Fruit fly (Drosophila melanogaster) whole organism, embryonic: ENCODE results near the gene CG13884.

Experiments used
- CG10462 ChIP-seq: fragments of 200-800 bp; sonication (Bioruptor generic); optimal IDR thresholded peaks from 2 replicates; lab custom pipeline; 2016; ENCODE audit warnings: missing biosample characterization, missing genetic modification characterization
- CG11504 ChIP-seq: fragments of 200-800 bp; sonication (Bioruptor generic); optimal IDR thresholded peaks from 3 replicates; lab custom pipeline; 2019; ENCODE audit warnings: missing biosample characterization, mild to moderate bottlenecking, missing genetic modification characterization, moderate library complexity
- CG12236 ChIP-seq: fragments of 200-800 bp; sonication (Bioruptor generic); optimal IDR thresholded peaks from 2 replicates; lab custom pipeline; 2016; ENCODE audit warnings: missing biosample characterization, missing genetic modification characterization
- CG12391 ChIP-seq: fragments of 200-800 bp; sonication (Bioruptor generic); optimal IDR thresholded peaks from 3 replicates; lab custom pipeline; 2018; ENCODE audit warnings: missing biosample characterization, mild to moderate bottlenecking, missing genetic modification characterization, moderate library complexity
- CG14860 ChIP-seq: fragments of 200-800 bp; sonication (Bioruptor generic); IDR thresholded peaks from 3 replicates; pipeline ENCODE4 v1.3.6; 2022; ENCODE audit warnings: missing biosample characterization, missing genetic modification characterization; ENCODE audit not compliant: partially characterized antibody
- CG15479 ChIP-seq: fragments of 200-800 bp; sonication (Bioruptor generic); optimal IDR thresholded peaks from 3 replicates; lab custom pipeline; 2019; ENCODE audit warnings: missing biosample characterization, mild to moderate bottlenecking, missing genetic modification characterization, moderate library complexity
- CG15601 ChIP-seq: fragments of 200-800 bp; sonication (Bioruptor generic); optimal IDR thresholded peaks from 3 replicates; lab custom pipeline; 2019; ENCODE audit warnings: missing biosample characterization, mild to moderate bottlenecking, missing genetic modification characterization, moderate library complexity
- CG16779 ChIP-seq: fragments of 200-800 bp; sonication (Bioruptor generic); IDR thresholded peaks from 2 replicates; pipeline ENCODE4 v1.3.6; 2022; ENCODE audit warnings: missing biosample characterization, missing genetic modification characterization
- CG16863 ChIP-seq: fragments of 200-800 bp; sonication (Bioruptor generic); optimal IDR thresholded peaks from 3 replicates; lab custom pipeline; 2016; ENCODE audit warnings: missing biosample characterization, missing genetic modification characterization
- CG17829 ChIP-seq: fragments of 200-800 bp; optimal IDR thresholded peaks from 2 replicates; lab custom pipeline; 2019; ENCODE audit warnings: missing biosample characterization, mild to moderate bottlenecking, missing genetic modification characterization, moderate library complexity
- CG1832 ChIP-seq: fragments of 200-800 bp; sonication (Bioruptor generic); optimal IDR thresholded peaks from 2 replicates; lab custom pipeline; 2017; ENCODE audit warnings: missing biosample characterization, mild to moderate bottlenecking, missing genetic modification characterization, inconsistent platforms
- CG31441 ChIP-seq: fragments of 200-800 bp; sonication (Bioruptor generic); IDR thresholded peaks from 2 replicates; pipeline ENCODE4 v1.3.6; 2022; ENCODE audit warnings: missing biosample characterization, missing genetic modification characterization
- CG3407 ChIP-seq: fragments of 200-800 bp; sonication (Bioruptor generic); optimal IDR thresholded peaks from 2 replicates; lab custom pipeline; 2018; ENCODE audit warnings: missing biosample characterization, mild to moderate bottlenecking, missing genetic modification characterization
- CG4707 ChIP-seq: fragments of 200-800 bp; sonication (Bioruptor generic); optimal IDR thresholded peaks from 2 replicates; lab custom pipeline; 2018; ENCODE audit warnings: missing biosample characterization, mild to moderate bottlenecking, missing genetic modification characterization, moderate library complexity
- CG6175 ChIP-seq: fragments of 200-800 bp; sonication (Bioruptor generic); IDR thresholded peaks from 3 replicates; pipeline ENCODE4 v1.3.6; 2022; ENCODE audit warnings: missing biosample characterization, missing genetic modification characterization
- CG6854 ChIP-seq: fragments of 200-800 bp; sonication (Bioruptor generic); optimal IDR thresholded peaks from 3 replicates; lab custom pipeline; 2017; ENCODE audit warnings: missing biosample characterization, mild to moderate bottlenecking, missing genetic modification characterization
- CG8281 ChIP-seq: fragments of 200-800 bp; sonication (Bioruptor generic); optimal IDR thresholded peaks from 2 replicates; lab custom pipeline; 2018; ENCODE audit warnings: missing biosample characterization, mild to moderate bottlenecking, missing genetic modification characterization, moderate library complexity
- CG9215 ChIP-seq: fragments of 200-800 bp; sonication (Bioruptor generic); IDR thresholded peaks from 2 replicates; pipeline ENCODE4 v1.3.6; 2022; ENCODE audit warnings: missing biosample characterization, missing genetic modification characterization
- D ChIP-seq, 2 experiments: fragments of 200-800 bp in 1 of 2; fragments of >200 bp in 1 of 2; sonication (Bioruptor generic) in 1 of 2; optimal IDR thresholded peaks; 2 replicates in 1 of 2; 3 replicates in 1 of 2; lab custom pipeline; 2017; ENCODE audit warnings: mild to moderate bottlenecking in 1 of 2, missing biosample characterization in 1 of 2, missing genetic modification characterization in 1 of 2, missing genetic modification reagents in 1 of 2
- Deaf1 ChIP-seq: fragments of 200-800 bp; optimal IDR thresholded peaks from 3 replicates; lab custom pipeline; 2019; ENCODE audit warnings: missing biosample characterization, mild to moderate bottlenecking, missing genetic modification characterization, moderate library complexity
- Hand ChIP-seq: fragments of 200-800 bp; sonication (Bioruptor generic); optimal IDR thresholded peaks from 2 replicates; lab custom pipeline; 2017; ENCODE audit warnings: mild to moderate bottlenecking, missing biosample characterization, missing genetic modification reagents, missing genetic modification characterization
- HmgD ChIP-seq: fragments of 200-800 bp; sonication (Bioruptor generic); optimal IDR thresholded peaks from 3 replicates; lab custom pipeline; 2016; ENCODE audit warnings: missing biosample characterization, missing genetic modification characterization
- Mad ChIP-seq: fragments of 200-800 bp; sonication (Bioruptor generic); optimal IDR thresholded peaks from 2 replicates; lab custom pipeline; 2016; ENCODE audit warnings: missing biosample characterization, missing genetic modification characterization
- Max ChIP-seq: fragments of 200-800 bp; sonication (Bioruptor generic); optimal IDR thresholded peaks from 2 replicates; lab custom pipeline; 2016; ENCODE audit warnings: missing biosample characterization, mild to moderate bottlenecking, missing genetic modification characterization
- NC2β ChIP-seq: fragments of 200-800 bp; sonication (Bioruptor generic); optimal IDR thresholded peaks from 2 replicates; lab custom pipeline; 2016; ENCODE audit warnings: missing biosample characterization, missing genetic modification characterization
- Nf-YA ChIP-seq: fragments of 200-800 bp; sonication (Bioruptor generic); IDR thresholded peaks from 2 replicates; pipeline ENCODE4 v1.3.6; 2022; ENCODE audit warnings: missing biosample characterization, missing genetic modification characterization
- NfI ChIP-seq: fragments of 200-800 bp; sonication (Bioruptor generic); optimal IDR thresholded peaks from 3 replicates; lab custom pipeline; 2018; ENCODE audit warnings: missing biosample characterization, mild to moderate bottlenecking, missing genetic modification characterization, moderate library complexity
- PHDP ChIP-seq: fragments of 200-800 bp; sonication (Bioruptor generic); optimal IDR thresholded peaks from 3 replicates; lab custom pipeline; 2018; ENCODE audit warnings: missing biosample characterization, mild to moderate bottlenecking, missing genetic modification characterization, moderate library complexity
- Six4 ChIP-seq: fragments of 200-800 bp; sonication (Bioruptor generic); optimal IDR thresholded peaks from 2 replicates; lab custom pipeline; 2016; ENCODE audit warnings: missing biosample characterization, missing genetic modification characterization
- Vsx1 ChIP-seq: fragments of 200-800 bp; sonication (Bioruptor generic); optimal IDR thresholded peaks from 2 replicates; lab custom pipeline; 2017; ENCODE audit warnings: missing biosample characterization, mild to moderate bottlenecking, missing genetic modification characterization, missing genetic modification reagents
- aop ChIP-seq: fragments of 200-800 bp; sonication (Bioruptor generic); IDR thresholded peaks from 2 replicates; pipeline ENCODE4 v1.3.6; 2022; ENCODE audit warnings: missing biosample characterization, missing genetic modification characterization
- ash1 ChIP-seq: fragments of 200-800 bp; sonication (Bioruptor generic); optimal IDR thresholded peaks from 2 replicates; lab custom pipeline; 2018; ENCODE audit warnings: missing biosample characterization, mild to moderate bottlenecking, missing genetic modification characterization
- bigmax ChIP-seq: fragments of 200-800 bp; sonication (Bioruptor generic); optimal IDR thresholded peaks from 2 replicates; lab custom pipeline; 2018; ENCODE audit warnings: missing biosample characterization, mild to moderate bottlenecking, missing genetic modification characterization
- bowl ChIP-seq: fragments of 200-800 bp; sonication (Bioruptor generic); IDR thresholded peaks from 2 replicates; pipeline ENCODE4 v1.3.6; 2022; ENCODE audit warnings: missing biosample characterization, missing genetic modification characterization
- bsh ChIP-seq, 2 experiments: fragments of 200-800 bp; sonication (Bioruptor generic); optimal IDR thresholded peaks; 2 replicates each; lab custom pipeline; 2017 to 2018; ENCODE audit warnings: mild to moderate bottlenecking in 2 of 2, missing biosample characterization in 2 of 2, missing genetic modification characterization in 2 of 2, moderate library complexity in 1 of 2
- btn ChIP-seq: fragments of 200-800 bp; sonication (Bioruptor generic); optimal IDR thresholded peaks from 2 replicates; lab custom pipeline; 2016; ENCODE audit warnings: missing biosample characterization, missing genetic modification characterization
- cad ChIP-seq: fragments of >200 bp; optimal IDR thresholded peaks from 2 replicates; lab custom pipeline; 2017; ENCODE audit warnings: missing biosample characterization, missing genetic modification characterization
- da ChIP-seq: fragments of 200-800 bp; sonication (Bioruptor generic); optimal IDR thresholded peaks from 2 replicates; lab custom pipeline; 2016; ENCODE audit warnings: missing biosample characterization, missing genetic modification characterization
- eve ChIP-seq, 2 experiments: fragments of >200 bp; optimal IDR thresholded peaks; 2 replicates each; lab custom pipeline; 2017; ENCODE audit warnings: missing biosample characterization in 2 of 2, missing genetic modification characterization in 2 of 2
- gcm2 ChIP-seq: fragments of 200-800 bp; sonication (Bioruptor generic); optimal IDR thresholded peaks from 2 replicates; lab custom pipeline; 2016; ENCODE audit warnings: missing biosample characterization, missing genetic modification characterization
- hth ChIP-seq: fragments of >200 bp; optimal IDR thresholded peaks from 2 replicates; lab custom pipeline; 2017; ENCODE audit warnings: inconsistent platforms
- ken ChIP-seq: fragments of 200-800 bp; sonication (Bioruptor generic); IDR thresholded peaks from 3 replicates; pipeline ENCODE4 v1.3.6; 2022; ENCODE audit warnings: missing biosample characterization, missing genetic modification characterization
- knrl ChIP-seq: fragments of 200-800 bp; sonication (Bioruptor generic); IDR thresholded peaks from 3 replicates; pipeline ENCODE4 v1.3.6; 2022; ENCODE audit warnings: missing biosample characterization, missing genetic modification characterization; ENCODE audit not compliant: partially characterized antibody
- mirr ChIP-seq: fragments of 200-800 bp; sonication (Bioruptor generic); optimal IDR thresholded peaks from 3 replicates; lab custom pipeline; 2018; ENCODE audit warnings: missing biosample characterization, mild to moderate bottlenecking, missing genetic modification characterization
- pb ChIP-seq: fragments of 200-800 bp; sonication (Bioruptor generic); optimal IDR thresholded peaks from 3 replicates; lab custom pipeline; 2016; ENCODE audit warnings: missing biosample characterization, missing genetic modification characterization
- ranshi ChIP-seq: fragments of 200-800 bp; sonication (Bioruptor generic); IDR thresholded peaks from 2 replicates; pipeline ENCODE4 v1.3.6; 2022; ENCODE audit warnings: missing biosample characterization, missing genetic modification characterization
- shn ChIP-seq: fragments of 200-800 bp; sonication (Bioruptor generic); optimal IDR thresholded peaks from 3 replicates; lab custom pipeline; 2016; ENCODE audit warnings: missing biosample characterization, missing genetic modification characterization
- wor ChIP-seq: fragments of 200-800 bp; sonication (Bioruptor generic); IDR thresholded peaks from 2 replicates; pipeline ENCODE4 v1.3.6; 2022; ENCODE audit warnings: missing biosample characterization, missing genetic modification characterization
- zfh2 ChIP-seq: fragments of 200-800 bp; sonication (Bioruptor generic); optimal IDR thresholded peaks from 2 replicates; lab custom pipeline; 2016; ENCODE audit warnings: missing biosample characterization, missing genetic modification characterization

CG13884 gene

DNA sequence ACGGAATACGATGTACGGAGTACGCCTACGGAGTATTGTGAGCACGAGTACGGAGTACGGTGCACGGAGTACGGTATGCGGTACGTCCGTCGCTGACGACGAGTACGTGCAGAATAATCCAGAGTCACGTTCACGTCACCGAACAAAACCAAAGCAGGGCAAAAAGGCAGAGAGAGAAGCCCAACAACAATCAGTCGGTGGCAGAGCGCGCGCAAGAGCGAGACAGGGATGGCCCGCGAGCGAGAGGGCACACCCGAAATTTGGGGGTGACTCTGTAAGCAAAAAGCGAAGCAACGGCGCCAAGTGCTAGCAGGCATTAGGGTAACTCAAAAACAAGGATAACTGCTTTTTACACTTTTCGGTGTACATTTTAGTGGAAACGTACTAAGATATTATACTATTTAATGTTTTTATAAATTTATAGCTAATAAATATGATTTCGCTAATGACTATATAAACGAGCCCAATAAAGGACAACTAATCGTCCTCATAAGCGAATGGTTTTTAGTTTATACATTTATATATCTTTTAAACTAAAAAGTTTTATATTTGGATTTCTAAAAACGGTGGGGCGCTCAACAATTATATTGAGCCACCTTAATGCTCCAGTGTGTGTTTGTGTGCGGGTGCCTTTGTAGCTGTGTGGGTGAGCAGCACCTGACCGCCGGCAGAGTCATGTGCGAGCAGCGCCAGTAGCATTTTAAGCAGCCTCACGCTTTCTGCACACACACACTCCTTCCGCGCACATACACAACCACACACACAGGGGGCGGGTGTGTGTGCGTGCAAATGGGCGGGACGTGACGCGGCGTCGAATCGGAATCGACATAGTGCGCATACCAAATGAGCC is 11.2 kb upstream of the CG13884 start (continued):
- no peak for TF ChIP-seq da
- no peak for TF ChIP-seq NC2β
- no peak for TF ChIP-seq CG16779 (GFP tag; lab: Robert Waterston, UW)
- peak; percentile 42 for TF ChIP-seq zfh2 (GFP tag; lab: Kevin White, UChicago)
- TF ChIP-seq CG12391 (tag; lab: Kevin White, UChicago) = peak; percentile 94
- TF ChIP-seq CG11504 (tag; lab: Kevin White, UChicago) = peak; percentile 93
- TF ChIP-seq eve (GFP tag; optimal IDR thresholded peaks at IDR 0.05; lab: Kevin White, UChicago) = no peak
- TF ChIP-seq Vsx1 = peak; percentile 89
- peak; percentile 91 for TF ChIP-seq CG6854 (GFP tag; lab: Kevin White, UChicago)
- TF ChIP-seq cad = no peak
- no peak for TF ChIP-seq CG15479 (GFP tag; lab: Kevin White, UChicago)
- TF ChIP-seq HmgD (GFP tag; lab: Kevin White, UChicago) = no peak
- TF ChIP-seq btn (GFP tag; lab: Kevin White, UChicago) = no peak
- TF ChIP-seq PHDP (tag; lab: Kevin White, UChicago) = peak; percentile 96
- TF ChIP-seq Six4 (GFP tag; lab: Kevin White, UChicago) = peak; percentile 76
- TF ChIP-seq Mad (GFP tag; lab: Kevin White, UChicago) = peak; percentile 8
- TF ChIP-seq CG15601 (tag; lab: Kevin White, UChicago) = peak; percentile 93
- TF ChIP-seq CG16863 (GFP tag; lab: Kevin White, UChicago) = no peak
- peak; percentile 78 for TF ChIP-seq ranshi
- TF ChIP-seq CG9215 = peak; percentile 54
- TF ChIP-seq CG1832 (GFP tag; lab: Kevin White, UChicago) = peak; percentile 93
- peak; percentile 19 for TF ChIP-seq bigmax (GFP tag; lab: Kevin White, UChicago)
- TF ChIP-seq wor (GFP tag; lab: Robert Waterston, UW) = peak; percentile 63; the same call in 1 of the 2 replicates
- peak; percentile 74 for TF ChIP-seq Max
- TF ChIP-seq CG31441 (GFP tag; lab: Robert Waterston, UW) = peak; percentile 97
- no peak for TF ChIP-seq CG12236
- TF ChIP-seq bsh (GFP tag; optimal IDR thresholded peaks at IDR 0.05; lab: Kevin White, UChicago) = peak in 1 of 2 experiments; percentile 94
- TF ChIP-seq CG3407 (GFP tag; lab: Kevin White, UChicago) = peak; percentile 85
- TF ChIP-seq D (optimal IDR thresholded peaks at IDR 0.05; lab: Kevin White, UChicago) = no peak
- TF ChIP-seq D (GFP tag; optimal IDR thresholded peaks at IDR 0.05; lab: Kevin White, UChicago) = peak; percentile 84
- TF ChIP-seq bowl = no peak
- peak; percentile 82 for TF ChIP-seq CG10462 (GFP tag; lab: Kevin White, UChicago)
- TF ChIP-seq NfI (GFP tag; lab: Kevin White, UChicago) = peak; percentile 91
- TF ChIP-seq Deaf1 (tag; lab: Kevin White, UChicago) = peak; percentile 69
- TF ChIP-seq CG4707 (GFP tag; lab: Kevin White, UChicago) = peak; percentile 70
- TF ChIP-seq Hand (GFP tag; lab: Kevin White, UChicago) = peak; percentile 94
- 0 out of 3 replicates have a peak, but pooled peaks have one; percentile 39 for TF ChIP-seq CG6175 (GFP tag; lab: Robert Waterston, UW)
- TF ChIP-seq shn = no peak
- peak; percentile 93 for TF ChIP-seq CG17829 (tag; lab: Kevin White, UChicago)
- TF ChIP-seq ken (GFP tag; lab: Robert Waterston, UW) = peak; percentile 65; the same call in 2 of the 3 replicates
- no peak for TF ChIP-seq knrl (GFP tag; lab: Robert Waterston, UW)
- TF ChIP-seq hth (lab: Kevin White, UChicago) = no peak
- no peak for TF ChIP-seq ash1 (GFP tag; lab: Kevin White, UChicago)
- TF ChIP-seq pb (GFP tag; lab: Kevin White, UChicago) = no peak
- TF ChIP-seq CG8281 (tag; lab: Kevin White, UChicago) = peak; percentile 73
- no peak for TF ChIP-seq mirr (GFP tag; lab: Kevin White, UChicago)
- no peak for TF ChIP-seq Nf-YA (GFP tag; lab: Robert Waterston, UW)
- no peak for TF ChIP-seq aop (GFP tag; lab: Robert Waterston, UW)
- TF ChIP-seq CG14860 (GFP tag; lab: Robert Waterston, UW) = 0 out of 3 replicates have a peak, but pooled peaks have one; percentile 3
- TF ChIP-seq gcm2 = no peak
